Fruit fly (Drosophila melanogaster) whole organism, pupa: ENCODE data around the gene CG5823.

ENCODE experiments used
- CG10348 ChIP-seq: fragments of 200-800 bp; sonication (Bioruptor generic); IDR thresholded peaks from 2 replicates; pipeline ENCODE4 v1.3.6; 2022; ENCODE audit warnings: missing biosample characterization, missing genetic modification characterization
- CG12605 ChIP-seq: fragments of 200-800 bp; sonication (Bioruptor generic); IDR thresholded peaks from 2 replicates; pipeline ENCODE4 v1.3.6; 2022; ENCODE audit warnings: missing biosample characterization, missing genetic modification characterization
- CG13204 ChIP-seq: fragments of 200-800 bp; sonication (Bioruptor generic); optimal IDR thresholded peaks from 2 replicates; lab custom pipeline; 2018; ENCODE audit warnings: missing biosample characterization, mild to moderate bottlenecking, missing genetic modification characterization, moderate library complexity
- CG14655 ChIP-seq: fragments of 200-800 bp; sonication (Bioruptor generic); optimal IDR thresholded peaks from 3 replicates; lab custom pipeline; 2017; ENCODE audit warnings: mild to moderate bottlenecking, missing biosample characterization, missing genetic modification reagents, missing genetic modification characterization
- CG15710 ChIP-seq: fragments of 200-800 bp; sonication (Bioruptor generic); optimal IDR thresholded peaks from 2 replicates; lab custom pipeline; 2018; ENCODE audit warnings: missing biosample characterization, mild to moderate bottlenecking, missing genetic modification characterization, moderate library complexity
- CG17806 ChIP-seq: fragments of 200-800 bp; sonication (Bioruptor generic); optimal IDR thresholded peaks from 2 replicates; lab custom pipeline; 2018; ENCODE audit warnings: missing biosample characterization, mild to moderate bottlenecking, missing genetic modification characterization, moderate library complexity
- CG32121 ChIP-seq: fragments of 200-800 bp; sonication (Bioruptor generic); IDR thresholded peaks from 2 replicates; pipeline ENCODE4 v1.3.6; 2022; ENCODE audit warnings: missing biosample characterization, missing genetic modification characterization
- CG34367 ChIP-seq: fragments of 200-800 bp; sonication (Bioruptor generic); optimal IDR thresholded peaks from 2 replicates; lab custom pipeline; 2018; ENCODE audit warnings: missing biosample characterization, mild to moderate bottlenecking, missing genetic modification characterization
- CG4496 ChIP-seq: fragments of 200-800 bp; sonication (Bioruptor generic); IDR thresholded peaks from 3 replicates; pipeline ENCODE4 v1.3.6; 2022; ENCODE audit warnings: missing biosample characterization, missing genetic modification characterization
- CG8159 ChIP-seq: fragments of 200-800 bp; sonication (Bioruptor generic); optimal IDR thresholded peaks from 3 replicates; lab custom pipeline; 2018; ENCODE audit warnings: missing biosample characterization, mild to moderate bottlenecking, missing genetic modification characterization, moderate library complexity
- CG8301 ChIP-seq: fragments of 200-800 bp; sonication (Bioruptor generic); optimal IDR thresholded peaks from 2 replicates; lab custom pipeline; 2018; ENCODE audit warnings: missing biosample characterization, mild to moderate bottlenecking, missing genetic modification characterization
- CG9948 ChIP-seq: fragments of 200-800 bp; sonication (Bioruptor generic); optimal IDR thresholded peaks from 2 replicates; lab custom pipeline; 2018; ENCODE audit warnings: missing biosample characterization, mild to moderate bottlenecking, missing genetic modification characterization, moderate library complexity
- D1 ChIP-seq: fragments of 200-800 bp; sonication (Bioruptor generic); optimal IDR thresholded peaks from 2 replicates; lab custom pipeline; 2018; ENCODE audit warnings: missing biosample characterization, mild to moderate bottlenecking, missing genetic modification characterization, moderate library complexity
- EcR ChIP-seq: fragments of 200-800 bp; sonication (Bioruptor generic); optimal IDR thresholded peaks from 3 replicates; lab custom pipeline; 2019; ENCODE audit warnings: missing biosample characterization, missing genetic modification characterization, mild to moderate bottlenecking, moderate library complexity, missing genetic modification reagents
- Ets98B ChIP-seq: fragments of 200-800 bp; sonication (Bioruptor generic); IDR thresholded peaks from 2 replicates; pipeline ENCODE4 v1.3.6; 2022; ENCODE audit warnings: missing biosample characterization, missing genetic modification characterization
- Pif1A ChIP-seq: fragments of 200-800 bp; sonication (Bioruptor generic); optimal IDR thresholded peaks from 3 replicates; lab custom pipeline; 2016; ENCODE audit warnings: missing biosample characterization, missing genetic modification characterization
- Pif1B ChIP-seq: fragments of 200-800 bp; sonication (Bioruptor generic); optimal IDR thresholded peaks from 3 replicates; lab custom pipeline; 2016; ENCODE audit warnings: missing biosample characterization, missing genetic modification characterization
- Snoo ChIP-seq: fragments of 200-800 bp; sonication (Bioruptor generic); optimal IDR thresholded peaks from 3 replicates; lab custom pipeline; 2017; ENCODE audit warnings: missing biosample characterization, mild to moderate bottlenecking, missing genetic modification characterization, inconsistent platforms
- fd96Ca ChIP-seq: fragments of 200-800 bp; sonication (Bioruptor generic); IDR thresholded peaks from 3 replicates; pipeline ENCODE4 v1.3.6; 2022; ENCODE audit warnings: missing biosample characterization, missing genetic modification characterization
- gl ChIP-seq: fragments of 200-800 bp; sonication (Bioruptor generic); optimal IDR thresholded peaks from 2 replicates; lab custom pipeline; 2018; ENCODE audit warnings: missing biosample characterization, mild to moderate bottlenecking, missing genetic modification characterization
- rn ChIP-seq: fragments of 200-800 bp; sonication (Bioruptor generic); IDR thresholded peaks from 2 replicates; pipeline ENCODE4 v1.3.6; 2022; ENCODE audit warnings: missing biosample characterization, missing genetic modification characterization

The CG5823 gene

dm6 chr3R:17534325-17535105 lies at the start of gene CG5823, which contains the start of gene P5cr-2:
CG5823 (minus strand) TSS chr3R:17534587.
P5cr-2 (plus strand) TSS chr3R:17534815.
- TF ChIP-seq CG34367 (tag; lab: Kevin White, UChicago) (no peak), Ets98B (GFP tag; lab: Robert Waterston, UW) (peak; percentile 46), CG4496 (peak; percentile 78), fd96Ca (GFP tag; lab: Robert Waterston, UW) (peak; percentile 70; the same call in 1 of the 3 replicates), CG32121 (GFP tag; lab: Robert Waterston, UW) (peak; percentile 15; the same call in 1 of the 2 replicates), CG10348 (GFP tag; lab: Robert Waterston, UW) (no peak)
- TF ChIP-seq, all 21 proteins: peak for 4

dm6 chr3R:17583658-17584460 lies 49.5 kb upstream of the CG5823 start:
- TF ChIP-seq fd96Ca (GFP tag; lab: Robert Waterston, UW) (no peak), CG14655 (GFP tag; lab: Kevin White, UChicago) (no peak), CG8159 (tag; lab: Kevin White, UChicago) (peak; percentile 26)

- TF ChIP-seq CG17806 (no peak), CG10348 (GFP tag; lab: Robert Waterston, UW) (no peak), D1 (no peak), CG34367 (tag; lab: Kevin White, UChicago) (no peak), gl (tag; lab: Kevin White, UChicago) (no peak), CG8301 (tag; lab: Kevin White, UChicago) (no peak), CG32121 (GFP tag; lab: Robert Waterston, UW) (no peak), CG14655 (GFP tag; lab: Kevin White, UChicago) (no peak), CG4496 (no peak), EcR (GFP tag; lab: Kevin White, UChicago) (no peak), Ets98B (GFP tag; lab: Robert Waterston, UW) (no peak)
Measured at dm6 chr3R:17566619-17567489, 32.5 kb upstream of the CG5823 start.

dm6 chr3R:17564837-17565236 lies 30.4 kb upstream of the CG5823 start:
- no peak for TF ChIP-seq rn
- TF ChIP-seq CG15710, result no peak
- no peak for TF ChIP-seq Pif1B (GFP tag; lab: Kevin White, UChicago)
- no peak for TF ChIP-seq CG4496
- TF ChIP-seq CG9948 (tag; lab: Kevin White, UChicago), result no peak
- no peak for TF ChIP-seq CG12605 (GFP tag; lab: Robert Waterston, UW)
- TF ChIP-seq Ets98B (GFP tag; lab: Robert Waterston, UW), result no peak
- no peak for TF ChIP-seq EcR (GFP tag; lab: Kevin White, UChicago)
- no peak for TF ChIP-seq D1
- no peak for TF ChIP-seq Snoo (tag; lab: Kevin White, UChicago)
- no peak for TF ChIP-seq CG17806
- TF ChIP-seq Pif1A (GFP tag; lab: Kevin White, UChicago), result no peak
- no peak for TF ChIP-seq fd96Ca (GFP tag; lab: Robert Waterston, UW)
- no peak for TF ChIP-seq gl (tag; lab: Kevin White, UChicago)
- no peak for TF ChIP-seq CG8301 (tag; lab: Kevin White, UChicago)

dm6 chr3R:17561175-17561574 lies 26.8 kb upstream of the CG5823 start:
- TF ChIP-seq CG8159 (tag; lab: Kevin White, UChicago), result peak; percentile 37
- no peak for TF ChIP-seq CG34367 (tag; lab: Kevin White, UChicago)
- TF ChIP-seq CG15710, result no peak
- TF ChIP-seq, all 21 proteins: peak for 1

dm6 chr3R:17558630-17559029 lies 24.2 kb upstream of the CG5823 start, which contains the start of gene Hmx:
Hmx (plus strand) TSS chr3R:17558930.
- TF ChIP-seq EcR (GFP tag; lab: Kevin White, UChicago), result no peak
- TF ChIP-seq CG9948 (tag; lab: Kevin White, UChicago), result no peak
- TF ChIP-seq Snoo (tag; lab: Kevin White, UChicago), result no peak
- no peak for TF ChIP-seq fd96Ca (GFP tag; lab: Robert Waterston, UW)
- TF ChIP-seq CG32121 (GFP tag; lab: Robert Waterston, UW), result no peak
- TF ChIP-seq CG34367 (tag; lab: Kevin White, UChicago), result no peak
- no peak for TF ChIP-seq CG15710
- TF ChIP-seq CG10348 (GFP tag; lab: Robert Waterston, UW), result no peak
- no peak for TF ChIP-seq Ets98B (GFP tag; lab: Robert Waterston, UW)
- TF ChIP-seq CG8301 (tag; lab: Kevin White, UChicago), result no peak
- TF ChIP-seq CG13204 (GFP tag; lab: Kevin White, UChicago), result no peak
- TF ChIP-seq D1, result no peak
- TF ChIP-seq rn, result no peak
